Fruit fly (Drosophila melanogaster) whole organism, adult: ENCODE data around the gene spri.
"Not testable (repeated sequence)": the region's sequence is repeated elsewhere in the genome, so short reads cannot be mapped to it uniquely, and the experiment has no call there.

Experiments
- CG14711 ChIP-seq: fragments of 200-800 bp; sonication (Bioruptor generic); optimal IDR thresholded peaks from 2 replicates; lab custom pipeline; 2018; ENCODE audit warnings: missing biosample characterization, mild to moderate bottlenecking, missing genetic modification characterization, moderate library complexity
- CG7045 ChIP-seq: fragments of 200-800 bp; sonication (Bioruptor generic); optimal IDR thresholded peaks from 2 replicates; lab custom pipeline; 2017; ENCODE audit warnings: missing biosample characterization, mild to moderate bottlenecking, missing genetic modification characterization
- Hr96 ChIP-seq: fragments of 200-800 bp; sonication (Bioruptor generic); optimal IDR thresholded peaks from 2 replicates; lab custom pipeline; 2016; ENCODE audit warnings: missing biosample characterization, missing genetic modification characterization
- kay ChIP-seq: fragments of 200-800 bp; sonication (Bioruptor generic); peaks from one replicate; lab custom pipeline; 2016; ENCODE audit warnings: missing biosample characterization, missing genetic modification characterization, borderline replicate concordance
- tj ChIP-seq: fragments of 200-800 bp; sonication (Bioruptor generic); optimal IDR thresholded peaks from 3 replicates; lab custom pipeline; 2017; ENCODE audit warnings: missing biosample characterization, mild to moderate bottlenecking, missing genetic modification characterization, moderate library complexity

- TF ChIP-seq kay (GFP tag; lab: Kevin White, UChicago); tj (GFP tag; lab: Kevin White, UChicago); CG7045; CG14711; Hr96: not testable (repeated sequence)
These were observed 37.9 kb upstream of the spri start, which contains the start of gene Rab9Db for dm6 chrX:10623125-10623524.
